Worm (Caenorhabditis elegans) whole organism, mixed stage, embryonic: ENCODE measurements around the gene arrd-15.

Experiments
- M03D4.4 ChIP-seq: sonication (generic microtip); optimal IDR thresholded peaks from 2 replicates; lab custom pipeline; 2017; ENCODE audit warnings: mild to moderate bottlenecking, missing genetic modification characterization, missing compliant biosample characterization
- lin-13 ChIP-seq: fragments of 150-350 bp; optimal IDR thresholded peaks from 2 replicates; lab custom pipeline; 2014; ENCODE audit warnings: missing biosample characterization, missing genetic modification characterization
- lsy-2 ChIP-seq: fragments of 150-350 bp; optimal IDR thresholded peaks from 2 replicates; lab custom pipeline; 2014; ENCODE audit warnings: missing biosample characterization, missing genetic modification characterization
- nhr-28 ChIP-seq: fragments of 150-350 bp; optimal IDR thresholded peaks from 2 replicates; lab custom pipeline; 2014; ENCODE audit warnings: missing biosample characterization, missing genetic modification characterization
- pha-4 ChIP-seq: fragments of 150-350 bp; optimal IDR thresholded peaks from 2 replicates; lab custom pipeline; 2018; ENCODE audit warnings: missing biosample characterization, missing genetic modification reagents, missing genetic modification characterization
- sem-2 ChIP-seq: fragments of 200-800 bp; sonication (Bioruptor generic); optimal IDR thresholded peaks from 2 replicates; lab custom pipeline; 2018; ENCODE audit warnings: mild to moderate bottlenecking, missing genetic modification characterization, missing compliant biosample characterization
- snpc-4 ChIP-seq: fragments of 150-350 bp; optimal IDR thresholded peaks from 2 replicates; lab custom pipeline; 2014; ENCODE audit warnings: missing biosample characterization, missing genetic modification characterization
- zip-8 ChIP-seq: fragments of 150-350 bp; optimal IDR thresholded peaks from 2 replicates; lab custom pipeline; 2014; ENCODE audit warnings: missing biosample characterization, missing genetic modification characterization

ce11 chrIII:8955536-8955935 lies 25.7 kb downstream of the arrd-15 start:
- TF ChIP-seq nhr-28 (tag; lab: Kevin White, UChicago) (no peak), M03D4.4 (tag; lab: Kevin White, UChicago) (no peak), snpc-4 (tag; lab: Kevin White, UChicago) (no peak), pha-4 (tag; lab: Kevin White, UChicago) (no peak), sem-2 (GFP tag; lab: Kevin White, UChicago) (no peak), lin-13 (tag; lab: Kevin White, UChicago) (no peak), zip-8 (tag; lab: Kevin White, UChicago) (no peak), lsy-2 (no peak)
